Worm (Caenorhabditis elegans) whole organism, L4 larva: ENCODE data around the gene K09C6.2.

Experiments
- F26F4.8 ChIP-seq: fragments of 200-800 bp; sonication (Bioruptor generic); conservative IDR thresholded peaks from 2 replicates; pipeline ENCODE4 v1.3.6; 2022; ENCODE audit warnings: missing genetic modification characterization, missing compliant biosample characterization
- F44E2.7 ChIP-seq: fragments of 200-800 bp; sonication (Bioruptor generic); IDR thresholded peaks from 2 replicates; pipeline ENCODE4 v2.1.2; 2022; ENCODE audit warnings: missing genetic modification characterization, missing compliant biosample characterization
- F49E8.2 ChIP-seq: sonication (generic microtip); optimal IDR thresholded peaks from 2 replicates; lab custom pipeline; 2016; ENCODE audit warnings: missing compliant biosample characterization, mild to moderate bottlenecking, missing genetic modification characterization, borderline replicate concordance
- T20F7.1 ChIP-seq: fragments of 200-800 bp; sonication (Bioruptor generic); optimal IDR thresholded peaks from 2 replicates; lab custom pipeline; 2018; ENCODE audit warnings: mild to moderate bottlenecking, missing genetic modification characterization, missing compliant biosample characterization
- Y48G9A.11 ChIP-seq: fragments of 200-800 bp; sonication (Bioruptor generic); IDR thresholded peaks from 2 replicates; pipeline ENCODE4 v1.3.6; 2022; ENCODE audit warnings: missing genetic modification reagents, missing genetic modification characterization, missing compliant biosample characterization
- Y75B8A.6 ChIP-seq: fragments of 200-800 bp; sonication (Bioruptor generic); IDR thresholded peaks from 2 replicates; pipeline ENCODE4 v1.3.6; 2022; ENCODE audit warnings: missing genetic modification reagents, missing genetic modification characterization, missing compliant biosample characterization
- ZK337.2 ChIP-seq: fragments of 200-800 bp; sonication (Bioruptor generic); IDR thresholded peaks from 2 replicates; pipeline ENCODE4 v1.3.6; 2022; ENCODE audit warnings: missing genetic modification reagents, missing genetic modification characterization, missing compliant biosample characterization
- arid-1 ChIP-seq: fragments of 200-800 bp; sonication (Bioruptor generic); conservative IDR thresholded peaks from 2 replicates; pipeline ENCODE4 v1.3.6; 2022; ENCODE audit warnings: missing genetic modification reagents, missing genetic modification characterization, missing compliant biosample characterization
- attf-4 ChIP-seq: sonication (generic microtip); optimal IDR thresholded peaks from 3 replicates; lab custom pipeline; 2017; ENCODE audit warnings: missing biosample characterization, missing genetic modification characterization
- ceh-44 ChIP-seq: fragments of 200-800 bp; sonication (Bioruptor generic); IDR thresholded peaks from 2 replicates; pipeline ENCODE4 v1.3.6; 2022; ENCODE audit warnings: missing genetic modification reagents, missing genetic modification characterization, missing compliant biosample characterization
- ceh-62 ChIP-seq: sonication (generic microtip); optimal IDR thresholded peaks from 2 replicates; lab custom pipeline; 2017; ENCODE audit warnings: missing biosample characterization, missing genetic modification characterization
- ceh-82 ChIP-seq: sonication (generic microtip); optimal IDR thresholded peaks from 2 replicates; lab custom pipeline; 2017; ENCODE audit warnings: missing biosample characterization, missing genetic modification characterization
- cey-2 ChIP-seq: sonication (generic microtip); optimal IDR thresholded peaks from 3 replicates; lab custom pipeline; 2017; ENCODE audit warnings: missing genetic modification characterization, mild to moderate bottlenecking, missing compliant biosample characterization, antibody characterized with exemption, borderline replicate concordance; ENCODE audit not compliant: insufficient read depth
- daf-8 ChIP-seq: fragments of 200-800 bp; sonication (Bioruptor generic); IDR thresholded peaks from 2 replicates; pipeline ENCODE4 v1.3.6; 2022; ENCODE audit warnings: missing genetic modification characterization, missing compliant biosample characterization
- dmd-6 ChIP-seq: fragments of 200-800 bp; sonication (Bioruptor generic); IDR thresholded peaks from 2 replicates; pipeline ENCODE4 v1.3.6; 2022; ENCODE audit warnings: missing genetic modification reagents, missing genetic modification characterization, missing compliant biosample characterization
- dmd-9 ChIP-seq: fragments of 200-800 bp; sonication (Bioruptor generic); IDR thresholded peaks from 2 replicates; pipeline ENCODE4 v1.3.6; 2022; ENCODE audit warnings: missing genetic modification reagents, missing genetic modification characterization, missing compliant biosample characterization
- duxl-1 ChIP-seq: sonication (generic microtip); optimal IDR thresholded peaks from 2 replicates; lab custom pipeline; 2016; ENCODE audit warnings: mild to moderate bottlenecking, missing genetic modification characterization, moderate library complexity, missing compliant biosample characterization; ENCODE audit not compliant: poor library complexity
- egl-43 ChIP-seq: fragments of 200-800 bp; sonication (Bioruptor generic); IDR thresholded peaks from 2 replicates; pipeline ENCODE4 v1.3.6; 2022; ENCODE audit warnings: missing genetic modification reagents, missing genetic modification characterization, missing compliant biosample characterization
- fkh-10 ChIP-seq: fragments of 150-350 bp; optimal IDR thresholded peaks from 2 replicates; lab custom pipeline; 2014; ENCODE audit warnings: missing biosample characterization, missing genetic modification reagents, missing genetic modification characterization
- lim-7 ChIP-seq: fragments of 200-800 bp; sonication (Bioruptor generic); IDR thresholded peaks from 2 replicates; pipeline ENCODE4 v1.3.6; 2022; ENCODE audit warnings: missing genetic modification characterization, missing compliant biosample characterization
- lin-1 ChIP-seq: fragments of 200-800 bp; sonication (Bioruptor generic); IDR thresholded peaks from 2 replicates; pipeline ENCODE4 v1.3.6; 2022; ENCODE audit warnings: missing genetic modification reagents, missing genetic modification characterization, missing compliant biosample characterization
- lin-38 ChIP-seq: fragments of 200-800 bp; sonication (Bioruptor generic); IDR thresholded peaks from 2 replicates; pipeline ENCODE4 v1.3.6; 2022; ENCODE audit warnings: missing genetic modification reagents, missing genetic modification characterization, missing compliant biosample characterization
- lsy-2 ChIP-seq, 2 experiments: fragments of 150-350 bp in 1 of 2; sonication (generic microtip) in 1 of 2; optimal IDR thresholded peaks; 2 replicates each; lab custom pipeline; 2014 to 2017; ENCODE audit warnings: missing biosample characterization in 2 of 2, missing genetic modification characterization in 2 of 2
- madf-9 ChIP-seq: fragments of 200-800 bp; sonication (Bioruptor generic); conservative IDR thresholded peaks from 2 replicates; pipeline ENCODE4 v1.3.6; 2022; ENCODE audit warnings: missing genetic modification reagents, missing genetic modification characterization, missing compliant biosample characterization
- mdt-29 ChIP-seq: fragments of 200-800 bp; sonication (Bioruptor generic); IDR thresholded peaks from 2 replicates; pipeline ENCODE4 v1.3.6; 2022; ENCODE audit warnings: missing genetic modification reagents, missing genetic modification characterization, missing compliant biosample characterization
- nhr-237 ChIP-seq: sonication (generic microtip); optimal IDR thresholded peaks from 2 replicates; lab custom pipeline; 2017; ENCODE audit warnings: missing biosample characterization, missing genetic modification characterization
- nhr-28 ChIP-seq: fragments of 150-350 bp; optimal IDR thresholded peaks from 2 replicates; lab custom pipeline; 2014; ENCODE audit warnings: missing biosample characterization, missing genetic modification characterization
- nhr-42 ChIP-seq: fragments of 200-800 bp; sonication (Bioruptor generic); IDR thresholded peaks from 2 replicates; pipeline ENCODE4 v1.3.6; 2022; ENCODE audit warnings: missing genetic modification characterization, missing compliant biosample characterization
- nhr-6 ChIP-seq: fragments of 150-350 bp; optimal IDR thresholded peaks from 2 replicates; lab custom pipeline; 2014; ENCODE audit warnings: missing biosample characterization, missing genetic modification characterization
- nhr-76 ChIP-seq: fragments of 150-350 bp; optimal IDR thresholded peaks from 2 replicates; lab custom pipeline; 2014; ENCODE audit warnings: missing biosample characterization, missing genetic modification characterization
- pha-4 ChIP-seq, 2 experiments: fragments of 150-350 bp in 1 of 2; fragments of 200-800 bp in 1 of 2; sonication (Bioruptor generic) in 1 of 2; IDR thresholded peaks in 1 of 2; optimal IDR thresholded peaks in 1 of 2; 2 replicates each; pipeline versions ENCODE4 v1.3.6 to Lab custom; 2014 to 2022; ENCODE audit warnings: missing genetic modification characterization in 2 of 2, missing genetic modification reagents in 2 of 2, missing biosample characterization in 1 of 2, missing compliant biosample characterization in 1 of 2
- saeg-2 ChIP-seq: fragments of 200-800 bp; sonication (Bioruptor generic); IDR thresholded peaks from 2 replicates; pipeline ENCODE4 v1.3.6; 2022; ENCODE audit warnings: missing genetic modification reagents, missing genetic modification characterization, missing compliant biosample characterization
- snpc-1.2 ChIP-seq: fragments of 200-800 bp; sonication (Bioruptor generic); IDR thresholded peaks from 2 replicates; pipeline ENCODE4 v1.3.6; 2022; ENCODE audit warnings: missing genetic modification reagents, missing genetic modification characterization, missing compliant biosample characterization
- snpc-4 ChIP-seq: fragments of 150-350 bp; optimal IDR thresholded peaks from 2 replicates; lab custom pipeline; 2014; ENCODE audit warnings: missing biosample characterization, missing genetic modification characterization
- spr-3 ChIP-seq: fragments of 200-800 bp; sonication (Bioruptor generic); optimal IDR thresholded peaks from 2 replicates; lab custom pipeline; 2018; ENCODE audit warnings: mild to moderate bottlenecking, missing genetic modification characterization, missing compliant biosample characterization
- tra-1 ChIP-seq: fragments of 200-800 bp; sonication (Bioruptor generic); IDR thresholded peaks from 2 replicates; pipeline ENCODE4 v1.3.6; 2022; ENCODE audit warnings: missing genetic modification reagents, missing genetic modification characterization, missing compliant biosample characterization
- vab-7 ChIP-seq: fragments of 200-800 bp; sonication (Bioruptor generic); IDR thresholded peaks from 2 replicates; pipeline ENCODE4 v1.3.6; 2022; ENCODE audit warnings: missing genetic modification reagents, missing genetic modification characterization, missing compliant biosample characterization
- zfp-2 ChIP-seq: sonication (generic microtip); optimal IDR thresholded peaks from 2 replicates; lab custom pipeline; 2016; ENCODE audit warnings: mild to moderate bottlenecking, missing genetic modification characterization, missing compliant biosample characterization
- zip-11 ChIP-seq: fragments of 200-800 bp; sonication (Bioruptor generic); IDR thresholded peaks from 2 replicates; pipeline ENCODE4 v1.3.6; 2022; ENCODE audit warnings: missing genetic modification characterization, missing compliant biosample characterization
- ztf-11 ChIP-seq: fragments of 150-350 bp; optimal IDR thresholded peaks from 2 replicates; lab custom pipeline; 2014; ENCODE audit warnings: missing biosample characterization, missing genetic modification characterization

Gene K09C6.2

DNA sequence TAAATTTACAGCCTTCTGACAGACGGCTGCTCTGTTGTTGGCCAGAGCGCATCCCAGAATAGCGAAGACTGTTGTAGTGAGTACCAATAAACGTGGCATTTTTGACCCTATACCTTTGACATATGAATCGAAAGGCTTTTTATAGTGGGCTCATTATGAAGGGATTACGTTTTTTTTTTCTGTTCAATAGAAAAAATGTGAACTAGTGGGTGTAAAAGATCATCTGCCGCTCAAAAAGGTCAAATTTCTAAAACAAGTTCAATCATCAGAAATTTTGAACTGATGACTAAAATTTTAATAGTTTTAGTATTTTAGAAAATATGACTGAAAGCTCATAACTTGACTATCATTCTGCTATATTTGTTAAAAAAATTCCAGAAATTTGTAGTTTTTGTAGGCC lies 1.7 kb upstream of the K09C6.2 start, which contains the start of gene K09C6.9:
Gene K09C6.9, minus strand, starts transcription at position 101 of the 400 bp plus-strand sequence.
- TF ChIP-seq tra-1 = no peak
- no peak for TF ChIP-seq spr-3
- TF ChIP-seq dmd-6 (GFP tag; lab: Robert Waterston, UW) = no peak
- TF ChIP-seq attf-4 (tag; lab: Kevin White, UChicago) = no peak
- TF ChIP-seq zfp-2 (tag; lab: Kevin White, UChicago) = no peak
- TF ChIP-seq cey-2 (tag; lab: Kevin White, UChicago) = no peak
- no peak for TF ChIP-seq dmd-9 (GFP tag; lab: Robert Waterston, UW)
- TF ChIP-seq T20F7.1 (GFP tag; lab: Kevin White, UChicago) = no peak
- TF ChIP-seq daf-8 (GFP tag; lab: Robert Waterston, UW) = no peak
- no peak for TF ChIP-seq lsy-2 (tag; optimal IDR thresholded peaks at IDR 0.05; lab: Kevin White, UChicago)
- no peak for TF ChIP-seq ceh-44
- no peak for TF ChIP-seq lim-7 (GFP tag; lab: Robert Waterston, UW)
- TF ChIP-seq pha-4 (GFP tag; IDR thresholded peaks at IDR 0.05; lab: Robert Waterston, UW) = no peak
- TF ChIP-seq pha-4 (tag; optimal IDR thresholded peaks at IDR 0.05; lab: Kevin White, UChicago) = no peak
- TF ChIP-seq nhr-6 (tag; lab: Kevin White, UChicago) = no peak

- TF ChIP-seq lin-1 (GFP tag; lab: Robert Waterston, UW) = peak; percentile 44; the same call in 1 of the 2 replicates
- TF ChIP-seq fkh-10 = no peak
- peak; percentile 40; the same call in 1 of the 2 replicates for TF ChIP-seq tra-1
- no peak for TF ChIP-seq madf-9 (GFP tag; lab: Robert Waterston, UW)
- TF ChIP-seq ZK337.2 (GFP tag; lab: Robert Waterston, UW) = peak; percentile 48; the same call in 1 of the 2 replicates
- 0 out of 2 replicates have a peak, but pooled peaks have one; percentile 43 for TF ChIP-seq Y48G9A.11 (GFP tag; lab: Robert Waterston, UW)
- TF ChIP-seq F26F4.8 (GFP tag; lab: Robert Waterston, UW) = peak; percentile 73
- 0 out of 2 replicates have a peak, but pooled peaks have one; percentile 8 for TF ChIP-seq arid-1
- peak; percentile 74 for TF ChIP-seq snpc-1.2 (GFP tag; lab: Robert Waterston, UW)
- TF ChIP-seq lim-7 (GFP tag; lab: Robert Waterston, UW) = peak; percentile 40; the same call in 1 of the 2 replicates
- TF ChIP-seq snpc-4 = peak; percentile 80
- no peak for TF ChIP-seq duxl-1 (tag; lab: Kevin White, UChicago)
- peak; percentile 58 for TF ChIP-seq mdt-29 (GFP tag; lab: Robert Waterston, UW)
- TF ChIP-seq Y75B8A.6 (GFP tag; lab: Robert Waterston, UW) = 0 out of 2 replicates have a peak, but pooled peaks have one; percentile 12
- TF ChIP-seq saeg-2 (GFP tag; lab: Robert Waterston, UW) = 0 out of 2 replicates have a peak, but pooled peaks have one; percentile 19
- peak; percentile 24; the same call in 1 of the 2 replicates for TF ChIP-seq dmd-6 (GFP tag; lab: Robert Waterston, UW)
- TF ChIP-seq nhr-42 (GFP tag; lab: Robert Waterston, UW) = no peak
- TF ChIP-seq F49E8.2 (tag; lab: Kevin White, UChicago) = peak; percentile 8
- no peak for TF ChIP-seq spr-3
- no peak for TF ChIP-seq nhr-76 (tag; lab: Kevin White, UChicago)
- TF ChIP-seq nhr-28 (tag; lab: Kevin White, UChicago) = no peak
- TF ChIP-seq pha-4 (GFP tag; IDR thresholded peaks at IDR 0.05; lab: Robert Waterston, UW) = 0 out of 2 replicates have a peak, but pooled peaks have one; percentile 57
- TF ChIP-seq pha-4 (tag; optimal IDR thresholded peaks at IDR 0.05; lab: Kevin White, UChicago) = no peak
- no peak for TF ChIP-seq ztf-11 (tag; lab: Kevin White, UChicago)
- TF ChIP-seq nhr-237 (tag; lab: Kevin White, UChicago) = no peak
- TF ChIP-seq vab-7 = peak; percentile 48; the same call in 1 of the 2 replicates
- no peak for TF ChIP-seq ceh-62 (tag; lab: Kevin White, UChicago)
- TF ChIP-seq ceh-82 = no peak
- peak; percentile 74 for TF ChIP-seq lin-38 (GFP tag; lab: Robert Waterston, UW)
- TF ChIP-seq ceh-44 = 0 out of 2 replicates have a peak, but pooled peaks have one; percentile 25
- no peak for TF ChIP-seq zip-11 (GFP tag; lab: Robert Waterston, UW)
- 0 out of 2 replicates have a peak, but pooled peaks have one; percentile 25 for TF ChIP-seq F44E2.7 (GFP tag; lab: Robert Waterston, UW)
- peak; percentile 75 for TF ChIP-seq egl-43 (GFP tag; lab: Robert Waterston, UW)
These were observed 2.3 kb downstream of the K09C6.2 start for ce11 chrV:858841-859456.
